Worm (Caenorhabditis elegans): ENCODE results near the gene srt-67.

srt-67 gene

DNA sequence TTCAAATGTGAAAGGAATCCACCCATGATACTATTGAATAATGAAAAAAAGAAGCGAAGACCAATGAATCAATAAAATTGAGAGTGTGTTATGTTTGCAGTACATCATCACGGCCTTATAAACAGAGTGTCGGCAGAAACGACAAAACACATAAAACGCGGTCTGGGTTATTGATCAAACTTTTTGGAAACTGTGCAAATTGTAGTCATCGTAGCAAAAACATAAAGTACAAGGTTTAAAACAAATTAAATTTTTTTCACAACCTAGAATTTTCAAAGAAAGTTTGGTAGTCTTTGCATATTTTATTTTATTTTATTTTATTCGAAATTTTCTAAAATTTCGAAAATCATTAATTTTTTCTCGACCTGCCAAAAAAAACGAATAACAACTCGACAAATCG, 14.2 kb downstream of the srt-67 start, which contains the start of gene cest-35.1 (continued):
- no peak for TF ChIP-seq hmg-20 (GFP tag; IDR thresholded peaks at IDR 0.05)
- no peak for TF ChIP-seq egl-44 (GFP tag; IDR thresholded peaks at IDR 0.05)
- TF ChIP-seq egl-18 (GFP tag; IDR thresholded peaks at IDR 0.05): no peak
- TF ChIP-seq gei-17 (GFP tag; optimal IDR thresholded peaks at IDR 0.05): no peak

DNA sequence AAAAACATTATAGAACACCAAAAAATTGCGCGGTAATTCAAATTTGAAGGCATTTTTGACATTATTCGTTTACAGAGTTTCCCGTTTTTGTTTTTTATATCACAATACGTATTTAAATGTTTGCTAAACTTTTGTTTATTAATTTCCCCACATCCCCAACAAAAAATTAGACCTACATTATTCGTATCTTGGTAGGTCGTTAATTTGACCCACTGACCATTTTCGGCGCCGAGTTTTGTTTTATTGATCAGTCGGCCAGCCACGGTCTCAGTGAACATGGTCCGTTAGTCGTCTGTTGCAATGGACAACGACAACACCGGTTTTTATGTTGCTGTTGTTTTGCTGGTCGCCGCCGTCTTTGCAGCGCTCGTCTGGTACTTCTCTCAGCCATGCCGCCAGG, 17.4 kb downstream of the srt-67 start, which contains the start of gene B0238.15:
Gene B0238.15, plus strand, starts transcription at position 301 of the 400 bp plus-strand sequence.
- TF ChIP-seq efl-1 (GFP tag; optimal IDR thresholded peaks at IDR 0.05) (peak; percentile 3), madf-6 (GFP tag; IDR thresholded peaks at IDR 0.05) (peak; percentile 47), F57C9.4 (tag; optimal IDR thresholded peaks at IDR 0.05) (no peak), ztf-26 (tag; optimal IDR thresholded peaks at IDR 0.05) (no peak)

DNA sequence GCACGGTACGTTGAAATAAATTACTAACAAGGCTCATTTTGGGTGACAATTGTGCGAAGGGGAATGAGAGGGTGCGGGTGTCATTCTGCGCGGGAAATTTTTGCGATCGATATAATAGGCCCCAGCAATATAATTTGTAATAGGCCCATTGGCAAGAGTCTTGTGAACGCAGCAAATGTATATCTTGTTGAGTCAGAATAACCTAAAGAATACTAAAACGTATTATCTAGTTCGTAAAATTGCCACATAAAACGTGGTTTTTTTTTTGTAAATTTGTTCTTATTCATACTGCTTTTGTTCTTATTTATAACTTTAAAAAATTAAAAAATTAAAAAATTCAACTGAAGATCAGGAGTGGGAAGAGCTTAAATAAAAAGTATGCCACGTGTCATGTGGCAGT, 17.9 kb downstream of the srt-67 start, which contains the start of gene C52A10.3:
Gene C52A10.3, minus strand, starts transcription at position 101 of the 400 bp plus-strand sequence.
- TF ChIP-seq xnd-1 (tag; optimal IDR thresholded peaks at IDR 0.05) (no peak), ztf-6 (GFP tag; IDR thresholded peaks at IDR 0.05) (no peak), ama-1 (optimal IDR thresholded peaks at IDR 0.05) (no peak), ama-1 (GFP tag; optimal IDR thresholded peaks at IDR 0.05) (no peak), B0035.1 (tag; optimal IDR thresholded peaks at IDR 0.05) (no peak), F52B5.7 (tag; optimal IDR thresholded peaks at IDR 0.05) (no peak), T07F8.4 (tag; optimal IDR thresholded peaks at IDR 0.05) (no peak), T26A5.8 (tag; optimal IDR thresholded peaks at IDR 0.05) (no peak), ZK185.1 (tag; optimal IDR thresholded peaks at IDR 0.05; ENCODE audit: poor library complexity, severe bottlenecking) (no peak), bed-1 (GFP tag; IDR thresholded peaks at IDR 0.05) (no peak), lir-1 (GFP tag; conservative IDR thresholded peaks at IDR 0.05) (no peak), ceh-91 (GFP tag; IDR thresholded peaks at IDR 0.05) (no peak), ceh-58 (GFP tag; IDR thresholded peaks at IDR 0.05) (no peak), madf-10 (tag; optimal IDR thresholded peaks at IDR 0.05) (no peak), ztf-28 (GFP tag; IDR thresholded peaks at IDR 0.05) (no peak), hrde-1 (tag; optimal IDR thresholded peaks at IDR 0.05; ENCODE audit: borderline replicate concordance) (no peak), F22D6.2 (tag; optimal IDR thresholded peaks at IDR 0.05) (no peak), ekl-4 (GFP tag; IDR thresholded peaks at IDR 0.05) (no peak), lin-40 (tag; optimal IDR thresholded peaks at IDR 0.05) (no peak), snpc-1.1 (tag; optimal IDR thresholded peaks at IDR 0.05; ENCODE audit: insufficient read depth) (no peak), lin-35 (GFP tag; optimal IDR thresholded peaks at IDR 0.05) (no peak)

DNA sequence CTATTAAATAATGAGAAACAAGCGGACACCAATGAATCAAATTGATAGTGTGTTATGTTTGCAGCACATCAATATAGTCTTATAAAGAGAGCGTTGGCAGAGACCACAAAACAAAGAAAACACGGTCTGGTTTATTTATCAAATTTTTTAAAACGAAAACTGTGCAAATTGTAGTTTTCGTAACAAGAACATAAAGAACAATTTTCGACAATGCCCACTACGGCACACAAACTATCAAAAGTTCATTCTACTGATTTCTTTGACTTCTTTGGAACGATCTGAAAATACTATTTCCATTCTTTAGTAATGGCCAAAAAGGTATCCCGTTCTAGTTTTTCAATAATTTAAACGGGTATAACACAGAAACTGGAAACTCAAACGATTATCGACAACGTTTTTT, 20.1 kb downstream of the srt-67 start, which contains the start of gene cest-35.2:
Gene cest-35.2, minus strand, starts transcription at position 101 of the 400 bp plus-strand sequence.
- TF ChIP-seq ama-1 (optimal IDR thresholded peaks at IDR 0.05) (no peak), ama-1 (GFP tag; optimal IDR thresholded peaks at IDR 0.05) (no peak)

DNA sequence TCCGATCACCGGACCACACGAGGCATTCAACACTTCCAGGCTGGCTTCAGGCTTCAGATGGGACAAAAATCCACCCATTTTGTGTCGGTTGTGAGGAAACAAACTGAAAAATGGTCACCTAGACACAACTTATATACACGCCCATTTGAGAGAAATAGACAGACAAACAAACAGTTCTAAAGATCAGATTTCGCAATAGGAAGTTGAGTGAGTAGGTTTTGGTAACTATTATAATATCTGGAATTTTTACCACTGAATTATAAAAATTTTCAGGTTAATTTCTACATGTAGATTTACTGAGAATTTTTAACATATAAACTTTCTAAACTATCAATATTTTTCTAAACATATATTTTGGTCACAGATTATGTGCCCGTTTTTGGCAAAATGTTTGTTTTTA, 23.5 kb downstream of the srt-67 start, which contains the start of gene cest-32:
Gene cest-32, minus strand, starts transcription at position 115 of the 400 bp plus-strand sequence.
- TF ChIP-seq cebp-1 (GFP tag; IDR thresholded peaks at IDR 0.05) (peak; percentile 81), cebp-1 (tag; optimal IDR thresholded peaks at IDR 0.05) (peak; percentile 96), ceh-100 (GFP tag; IDR thresholded peaks at IDR 0.05) (no peak), ama-1 (optimal IDR thresholded peaks at IDR 0.05) (no peak), ama-1 (GFP tag; optimal IDR thresholded peaks at IDR 0.05) (no peak)
